Worm (Caenorhabditis elegans) whole organism, early embryonic: ENCODE results near the gene F58B4.2.

ENCODE experiments used
- B0310.2 ChIP-seq: sonication (generic microtip); optimal IDR thresholded peaks from 2 replicates; lab custom pipeline; 2016; ENCODE audit warnings: mild to moderate bottlenecking, missing genetic modification characterization, missing compliant biosample characterization
- aly-1 ChIP-seq: sonication (generic microtip); optimal IDR thresholded peaks from 2 replicates; lab custom pipeline; 2016; ENCODE audit warnings: missing genetic modification characterization, missing compliant biosample characterization
- ama-1 ChIP-seq: fragments of 150-350 bp; optimal IDR thresholded peaks from 2 replicates; lab custom pipeline; 2014
- ceh-13 ChIP-seq: fragments of 200-800 bp; sonication (Bioruptor generic); optimal IDR thresholded peaks from 2 replicates; lab custom pipeline; 2018; ENCODE audit warnings: mild to moderate bottlenecking, missing genetic modification characterization, missing compliant biosample characterization
- ceh-36 ChIP-seq: sonication (generic microtip); optimal IDR thresholded peaks from 2 replicates; lab custom pipeline; 2016; ENCODE audit warnings: missing genetic modification characterization, inconsistent platforms, missing compliant biosample characterization
- ets-7 ChIP-seq: sonication (generic microtip); optimal IDR thresholded peaks from 2 replicates; lab custom pipeline; 2016; ENCODE audit warnings: missing genotype, missing genetic modification characterization, missing compliant biosample characterization
- flt-1 ChIP-seq: fragments of 200-800 bp; sonication (Bioruptor generic); IDR thresholded peaks from 2 replicates; pipeline ENCODE4 v1.3.6; 2022; ENCODE audit warnings: missing genetic modification characterization, missing compliant biosample characterization
- hmbx-1 ChIP-seq: sonication (generic microtip); optimal IDR thresholded peaks from 2 replicates; lab custom pipeline; 2016; ENCODE audit warnings: mild to moderate bottlenecking, missing genetic modification characterization, missing compliant biosample characterization
- hmg-4 ChIP-seq: fragments of 200-800 bp; sonication (Bioruptor generic); optimal IDR thresholded peaks from 2 replicates; lab custom pipeline; 2018; ENCODE audit warnings: mild to moderate bottlenecking, missing genetic modification characterization, missing compliant biosample characterization
- hnd-1 ChIP-seq: sonication (generic microtip); optimal IDR thresholded peaks from 2 replicates; lab custom pipeline; 2016; ENCODE audit warnings: missing genetic modification characterization, missing compliant biosample characterization
- scrt-1 ChIP-seq: fragments of 200-800 bp; sonication (Bioruptor generic); IDR thresholded peaks from 2 replicates; pipeline ENCODE4 v1.3.6; 2022; ENCODE audit warnings: missing genetic modification characterization, missing compliant biosample characterization
- tbx-11 ChIP-seq: fragments of 200-800 bp; sonication (Bioruptor generic); IDR thresholded peaks from 2 replicates; pipeline ENCODE4 v1.3.6; 2022; ENCODE audit warnings: missing genetic modification characterization, missing compliant biosample characterization
- tbx-37 ChIP-seq: fragments of 200-800 bp; sonication (Bioruptor generic); conservative IDR thresholded peaks from 2 replicates; pipeline ENCODE4 v1.3.6; 2022; ENCODE audit warnings: missing genetic modification reagents, missing genetic modification characterization, missing compliant biosample characterization

- TF ChIP-seq tbx-37 (no peak), ceh-36 (no peak), ama-1 (lab: Kevin White, UChicago) (no peak), hnd-1 (tag; lab: Kevin White, UChicago) (no peak), hmbx-1 (tag; lab: Kevin White, UChicago) (no peak), flt-1 (GFP tag; lab: Robert Waterston, UW) (no peak), hmg-4 (no peak), scrt-1 (GFP tag; lab: Robert Waterston, UW) (no peak), aly-1 (tag; lab: Kevin White, UChicago) (no peak), ceh-13 (GFP tag; lab: Kevin White, UChicago) (no peak), tbx-11 (GFP tag; lab: Robert Waterston, UW) (no peak), B0310.2 (tag; lab: Kevin White, UChicago) (no peak), ets-7 (no peak)
Observed at ce11 chrV:10929511-10929910, 11.2 kb upstream of the F58B4.2 start, which contains the start of gene F58B4.3.
